Worm (Caenorhabditis elegans) whole organism, L2 larva: ENCODE results near the gene ttm-2.

ENCODE experiments used
- Y55F3AM.14 ChIP-seq: fragments of 200-800 bp; sonication (Bioruptor generic); optimal IDR thresholded peaks from 2 replicates; lab custom pipeline; 2018; ENCODE audit warnings: mild to moderate bottlenecking, missing genetic modification characterization, missing compliant biosample characterization
- ZK546.5 ChIP-seq: sonication (generic microtip); optimal IDR thresholded peaks from 2 replicates; lab custom pipeline; 2017; ENCODE audit warnings: missing biosample characterization, missing genetic modification characterization
- blmp-1 ChIP-seq: sonication (generic microtip); optimal IDR thresholded peaks from 2 replicates; lab custom pipeline; 2017; ENCODE audit warnings: missing genetic modification characterization, mild to moderate bottlenecking, missing compliant biosample characterization, antibody characterized with exemption, moderate library complexity; ENCODE audit not compliant: insufficient read depth
- nhr-23 ChIP-seq: fragments of 150-350 bp; optimal IDR thresholded peaks from 2 replicates; lab custom pipeline; 2014; ENCODE audit warnings: missing biosample characterization, missing genetic modification reagents, missing genetic modification characterization
- nhr-25 ChIP-seq: fragments of 150-350 bp; sonication (generic microtip); optimal IDR thresholded peaks from 3 replicates; lab custom pipeline; 2014; ENCODE audit warnings: missing biosample characterization, missing genetic modification characterization
- zag-1 ChIP-seq: fragments of 150-350 bp; optimal IDR thresholded peaks from 2 replicates; lab custom pipeline; 2014; ENCODE audit warnings: missing biosample characterization, missing genetic modification characterization

DNA sequence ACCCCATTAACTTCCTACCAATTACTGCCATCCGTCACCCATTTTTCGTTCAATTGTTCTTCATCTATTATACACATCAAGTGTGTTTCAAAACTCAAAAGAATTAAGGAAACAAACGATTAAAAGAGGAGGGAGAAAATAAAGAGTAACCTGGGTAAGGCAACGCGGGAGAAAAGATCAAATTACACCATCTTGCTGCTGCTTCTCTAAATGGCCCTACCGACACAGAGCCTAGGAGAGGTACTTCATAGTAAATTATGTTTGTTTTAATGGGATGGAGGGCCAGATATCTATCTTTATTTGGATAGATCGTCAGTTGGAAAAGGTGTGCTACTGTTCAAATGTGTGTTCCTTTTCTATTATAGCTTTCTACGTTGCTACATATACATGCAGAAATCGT, 49.2 kb upstream of the ttm-2 start:
- TF ChIP-seq nhr-23 (no peak), nhr-25 (no peak), zag-1 (tag; lab: Kevin White, UChicago) (no peak), ZK546.5 (tag; lab: Kevin White, UChicago) (no peak), blmp-1 (tag; lab: Kevin White, UChicago) (no peak), Y55F3AM.14 (no peak)
